Fruit fly (Drosophila melanogaster): ENCODE data around the gene sstn.

The sstn gene

DNA sequence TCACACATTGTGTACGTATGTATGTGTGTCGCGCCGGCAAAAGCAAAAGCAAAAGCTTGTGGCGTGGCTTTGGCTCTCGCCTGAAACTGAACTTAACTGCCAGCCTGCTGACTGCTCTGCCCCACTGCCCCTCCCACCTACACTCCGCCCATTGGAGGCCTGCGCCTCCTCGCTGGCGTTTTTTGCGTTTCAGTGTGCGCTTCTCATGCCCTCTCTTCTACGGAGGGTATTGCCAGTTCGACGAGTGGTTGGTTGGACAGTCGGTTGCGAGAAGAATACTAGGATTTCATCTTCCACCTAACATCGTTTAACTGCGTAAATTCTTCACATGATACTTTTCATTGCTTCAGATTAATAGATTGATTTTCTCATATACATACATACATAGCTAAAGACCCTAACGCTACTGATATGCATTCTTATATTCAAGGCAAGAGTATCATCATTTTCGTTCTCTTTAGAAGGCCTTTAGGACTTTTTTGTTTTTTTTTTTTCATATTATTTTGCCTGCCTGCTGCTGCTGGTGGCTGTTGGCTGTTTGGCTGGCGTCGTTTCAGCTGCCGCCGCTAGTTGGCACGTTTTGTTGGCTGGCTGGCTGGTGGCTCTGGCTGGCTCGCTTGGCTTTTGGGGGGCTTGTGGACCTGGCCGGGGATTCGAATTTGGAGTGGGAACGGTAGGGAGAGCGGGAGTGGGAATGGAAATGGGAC lies 10.5 kb upstream of the sstn start (continued):
- TF ChIP-seq Sox100B (GFP tag; optimal IDR thresholded peaks at IDR 0.05) = peak; percentile 50
- peak; percentile 61 for TF ChIP-seq sisA (GFP tag; IDR thresholded peaks at IDR 0.05)
- no peak for TF ChIP-seq grn (GFP tag; optimal IDR thresholded peaks at IDR 0.05)
- TF ChIP-seq abd-A (tag; optimal IDR thresholded peaks at IDR 0.05) = no peak
- peak; percentile 32 for TF ChIP-seq tio (GFP tag; optimal IDR thresholded peaks at IDR 0.05)
- peak; percentile 65 for TF ChIP-seq pnt (GFP tag; optimal IDR thresholded peaks at IDR 0.05)
- peak; percentile 39 for TF ChIP-seq ind (GFP tag; optimal IDR thresholded peaks at IDR 0.05)
- peak; percentile 17 for TF ChIP-seq CG8281 (tag; optimal IDR thresholded peaks at IDR 0.05)
- TF ChIP-seq CG18599 (GFP tag; optimal IDR thresholded peaks at IDR 0.05) = peak; percentile 70
- no peak for TF ChIP-seq Sry-β (GFP tag; optimal IDR thresholded peaks at IDR 0.05)
- peak; percentile 2 for TF ChIP-seq Ets97D (GFP tag; optimal IDR thresholded peaks at IDR 0.05)
- TF ChIP-seq CG8359 (GFP tag; optimal IDR thresholded peaks at IDR 0.05; ENCODE audit: borderline replicate concordance) = no peak
- peak; percentile 17 for TF ChIP-seq CG18011 (GFP tag; optimal IDR thresholded peaks at IDR 0.05)
- peak; percentile 2 for TF ChIP-seq en (GFP tag; optimal IDR thresholded peaks at IDR 0.05)
- TF ChIP-seq nerfin-2 (GFP tag; IDR thresholded peaks at IDR 0.05; ENCODE audit: partially characterized antibody) = no peak
- no peak for TF ChIP-seq da (GFP tag; optimal IDR thresholded peaks at IDR 0.05)
- TF ChIP-seq Vsx1 (GFP tag; optimal IDR thresholded peaks at IDR 0.05) = peak; percentile 36
- TF ChIP-seq CG3847 (GFP tag; IDR thresholded peaks at IDR 0.05) = peak; percentile 62
- no peak for TF ChIP-seq Hr39 (optimal IDR thresholded peaks at IDR 0.05)
- TF ChIP-seq Scr (GFP tag; IDR thresholded peaks at IDR 0.05; ENCODE audit: partially characterized antibody) = no peak
- TF ChIP-seq CG4282 (GFP tag; optimal IDR thresholded peaks at IDR 0.05) = no peak
- peak; percentile 33 for TF ChIP-seq eyg (GFP tag; optimal IDR thresholded peaks at IDR 0.05)
- TF ChIP-seq CG43689 (GFP tag; IDR thresholded peaks at IDR 0.05) = no peak
- TF ChIP-seq CG4360 (GFP tag; IDR thresholded peaks at IDR 0.05) = no peak
- peak; percentile 52 for TF ChIP-seq HLH54F (GFP tag; optimal IDR thresholded peaks at IDR 0.05)
- no peak for TF ChIP-seq CG33213 (GFP tag; optimal IDR thresholded peaks at IDR 0.05)
- peak; percentile 46 for TF ChIP-seq CG9817 (tag; optimal IDR thresholded peaks at IDR 0.05)
- TF ChIP-seq Ada2b (GFP tag; IDR thresholded peaks at IDR 0.05) = no peak
- no peak for TF ChIP-seq Jarid2 (GFP tag; optimal IDR thresholded peaks at IDR 0.05)
- TF ChIP-seq Blimp-1 (GFP tag; optimal IDR thresholded peaks at IDR 0.05) = peak; percentile 3
- TF ChIP-seq lilli (GFP tag; optimal IDR thresholded peaks at IDR 0.05) = peak; percentile 85
- peak; percentile 50 for TF ChIP-seq slp2 (GFP tag; optimal IDR thresholded peaks at IDR 0.05)
- peak; percentile 63 for TF ChIP-seq CG12659 (GFP tag; optimal IDR thresholded peaks at IDR 0.05)
- peak; percentile 31 for TF ChIP-seq Hr3 (GFP tag; optimal IDR thresholded peaks at IDR 0.05)
- peak; percentile 42 for TF ChIP-seq Mad (GFP tag; optimal IDR thresholded peaks at IDR 0.05)
- peak; percentile 72 for TF ChIP-seq mam (GFP tag; optimal IDR thresholded peaks at IDR 0.05)
- no peak for TF ChIP-seq dmrt11E (tag; optimal IDR thresholded peaks at IDR 0.05)
- peak; percentile 70 for TF ChIP-seq CHES-1-like (GFP tag; optimal IDR thresholded peaks at IDR 0.05)
- peak; percentile 79 for TF ChIP-seq Ptx1 (GFP tag; IDR thresholded peaks at IDR 0.05)
- peak; percentile 43 for TF ChIP-seq CG1603 (tag; optimal IDR thresholded peaks at IDR 0.05)
- peak; percentile 71 for TF ChIP-seq CG32772 (GFP tag; IDR thresholded peaks at IDR 0.05)
- peak; percentile 63 for TF ChIP-seq gro (GFP tag; optimal IDR thresholded peaks at IDR 0.05)
- TF ChIP-seq Rfx (GFP tag; IDR thresholded peaks at IDR 0.05) = peak; percentile 65
- no peak for TF ChIP-seq CG13894 (tag; optimal IDR thresholded peaks at IDR 0.05)
- TF ChIP-seq sna (GFP tag; IDR thresholded peaks at IDR 0.05; ENCODE audit: partially characterized antibody) = no peak
- no peak for TF ChIP-seq CG11696 (GFP tag; IDR thresholded peaks at IDR 0.05)
- TF ChIP-seq h (optimal IDR thresholded peaks at IDR 0.05) = no peak
- no peak for TF ChIP-seq CG15479 (GFP tag; optimal IDR thresholded peaks at IDR 0.05)
- peak; percentile 86 for TF ChIP-seq Drgx (GFP tag; IDR thresholded peaks at IDR 0.05)
- peak; percentile 8 for TF ChIP-seq CG10274 (GFP tag; optimal IDR thresholded peaks at IDR 0.05)
